Worm (Caenorhabditis elegans): Measurements from ENCODE around the gene C09B9.4.

- TF ChIP-seq cog-1 (tag; optimal IDR thresholded peaks at IDR 0.05) = no peak
- no peak for TF ChIP-seq T22C8.4 (GFP tag; IDR thresholded peaks at IDR 0.05)
- no peak for TF ChIP-seq flt-1 (GFP tag; IDR thresholded peaks at IDR 0.05)
- no peak for TF ChIP-seq klf-2 (GFP tag; conservative IDR thresholded peaks at IDR 0.05)
- no peak for TF ChIP-seq ref-1 (GFP tag; conservative IDR thresholded peaks at IDR 0.05)
- TF ChIP-seq tab-1 (GFP tag; IDR thresholded peaks at IDR 0.05) = no peak
- no peak for TF ChIP-seq med-1 (GFP tag; optimal IDR thresholded peaks at IDR 0.05; ENCODE audit: insufficient read depth)
Measured at ce11 chrIV:4996956-4997355, 36.2 kb downstream of the C09B9.4 start.
